Worm (Caenorhabditis elegans) whole organism, L2 larva: ENCODE data around the gene ints-5.

Experiments
- C34F6.9 ChIP-seq: fragments of 150-350 bp; optimal IDR thresholded peaks from 2 replicates; lab custom pipeline; 2014; ENCODE audit warnings: missing biosample characterization, missing genetic modification characterization
- F13H6.1 ChIP-seq: sonication (generic microtip); optimal IDR thresholded peaks from 2 replicates; lab custom pipeline; 2016; ENCODE audit warnings: missing genetic modification characterization, missing compliant biosample characterization
- Y55F3AM.14 ChIP-seq: fragments of 200-800 bp; sonication (Bioruptor generic); optimal IDR thresholded peaks from 2 replicates; lab custom pipeline; 2018; ENCODE audit warnings: mild to moderate bottlenecking, missing genetic modification characterization, missing compliant biosample characterization
- ZK546.5 ChIP-seq: sonication (generic microtip); optimal IDR thresholded peaks from 2 replicates; lab custom pipeline; 2017; ENCODE audit warnings: missing biosample characterization, missing genetic modification characterization
- aly-2 ChIP-seq: fragments of 150-350 bp; optimal IDR thresholded peaks from 2 replicates; lab custom pipeline; 2014; ENCODE audit warnings: missing biosample characterization, missing genetic modification characterization
- ceh-82 ChIP-seq: fragments of 150-350 bp; optimal IDR thresholded peaks from 2 replicates; lab custom pipeline; 2014; ENCODE audit warnings: missing biosample characterization, missing genetic modification characterization
- dmd-4 ChIP-seq: sonication (generic microtip); optimal IDR thresholded peaks from 2 replicates; lab custom pipeline; 2017; ENCODE audit warnings: missing biosample characterization, missing genetic modification characterization
- egl-27 ChIP-seq: sonication (generic microtip); optimal IDR thresholded peaks from 3 replicates; lab custom pipeline; 2017; ENCODE audit warnings: missing biosample characterization, missing genetic modification reagents, missing genetic modification characterization
- elt-1 ChIP-seq: fragments of 150-350 bp; optimal IDR thresholded peaks from 2 replicates; lab custom pipeline; 2014; ENCODE audit warnings: missing biosample characterization, missing genetic modification characterization
- elt-3 ChIP-seq: sonication (generic microtip); optimal IDR thresholded peaks from 2 replicates; lab custom pipeline; 2017; ENCODE audit warnings: missing biosample characterization, missing genetic modification characterization
- fos-1 ChIP-seq: fragments of 150-350 bp; optimal IDR thresholded peaks from 2 replicates; lab custom pipeline; 2014; ENCODE audit warnings: missing biosample characterization, missing genetic modification characterization
- gmeb-1 ChIP-seq: fragments of 150-350 bp; optimal IDR thresholded peaks from 2 replicates; lab custom pipeline; 2014; ENCODE audit warnings: missing biosample characterization, missing genetic modification characterization
- lin-11 ChIP-seq: fragments of 150-350 bp; sonication (generic microtip); optimal IDR thresholded peaks from 2 replicates; lab custom pipeline; 2014; ENCODE audit warnings: missing biosample characterization, missing genetic modification characterization, inconsistent platforms, mixed read lengths
- lin-13 ChIP-seq: fragments of 150-350 bp; optimal IDR thresholded peaks from 2 replicates; lab custom pipeline; 2014; ENCODE audit warnings: missing biosample characterization, missing genetic modification reagents, missing genetic modification characterization
- lin-39 ChIP-seq: fragments of 150-350 bp; optimal IDR thresholded peaks from 2 replicates; lab custom pipeline; 2014; ENCODE audit warnings: missing biosample characterization, missing genetic modification reagents, missing genetic modification characterization
- lsy-2 ChIP-seq, 2 experiments: fragments of 150-350 bp in 1 of 2; sonication (generic microtip) in 1 of 2; optimal IDR thresholded peaks; 2 replicates each; lab custom pipeline; 2014 to 2017; ENCODE audit warnings: missing biosample characterization in 2 of 2, missing genetic modification characterization in 2 of 2
- mab-5 ChIP-seq: fragments of 150-350 bp; optimal IDR thresholded peaks from 2 replicates; lab custom pipeline; 2014; ENCODE audit warnings: missing biosample characterization, missing genetic modification characterization
- mdl-1 ChIP-seq, 2 experiments: fragments of 150-350 bp in 1 of 2; sonication (generic microtip) in 1 of 2; optimal IDR thresholded peaks; 2 replicates each; lab custom pipeline; 2017; ENCODE audit warnings: missing biosample characterization in 2 of 2, missing genetic modification characterization in 2 of 2
- nhr-10 ChIP-seq: sonication (generic microtip); optimal IDR thresholded peaks from 2 replicates; lab custom pipeline; 2017; ENCODE audit warnings: missing biosample characterization, missing genetic modification characterization
- nhr-11 ChIP-seq: fragments of 150-350 bp; optimal IDR thresholded peaks from 2 replicates; lab custom pipeline; 2014; ENCODE audit warnings: missing biosample characterization, missing genetic modification characterization
- nhr-12 ChIP-seq: fragments of 150-350 bp; optimal IDR thresholded peaks from 2 replicates; lab custom pipeline; 2014; ENCODE audit warnings: missing biosample characterization, missing genetic modification characterization
- nhr-129 ChIP-seq: fragments of 150-350 bp; optimal IDR thresholded peaks from 2 replicates; lab custom pipeline; 2014; ENCODE audit warnings: missing biosample characterization, missing genetic modification characterization
- nhr-21 ChIP-seq: fragments of 150-350 bp; optimal IDR thresholded peaks from 2 replicates; lab custom pipeline; 2014; ENCODE audit warnings: missing biosample characterization, missing genetic modification characterization
- nhr-23 ChIP-seq: fragments of 150-350 bp; optimal IDR thresholded peaks from 2 replicates; lab custom pipeline; 2014; ENCODE audit warnings: missing biosample characterization, missing genetic modification reagents, missing genetic modification characterization
- nhr-25 ChIP-seq: fragments of 150-350 bp; sonication (generic microtip); optimal IDR thresholded peaks from 3 replicates; lab custom pipeline; 2014; ENCODE audit warnings: missing biosample characterization, missing genetic modification characterization
- nhr-77 ChIP-seq: fragments of 150-350 bp; optimal IDR thresholded peaks from 2 replicates; lab custom pipeline; 2014; ENCODE audit warnings: missing biosample characterization, missing genetic modification characterization
- skn-1 ChIP-seq: sonication (generic microtip); optimal IDR thresholded peaks from 2 replicates; lab custom pipeline; 2017; ENCODE audit warnings: missing biosample characterization, missing genetic modification characterization
- sma-9 ChIP-seq, 2 experiments: fragments of 150-350 bp in 1 of 2; sonication (generic microtip) in 1 of 2; optimal IDR thresholded peaks; 2 replicates each; lab custom pipeline; 2014 to 2016; ENCODE audit warnings: missing genetic modification characterization in 2 of 2, mild to moderate bottlenecking in 1 of 2, missing biosample characterization in 1 of 2, missing compliant biosample characterization in 1 of 2, missing genetic modification reagents in 1 of 2, moderate library complexity in 1 of 2
- snpc-4 ChIP-seq: fragments of 150-350 bp; optimal IDR thresholded peaks from 2 replicates; lab custom pipeline; 2014; ENCODE audit warnings: missing biosample characterization, missing genetic modification characterization
- unc-39 ChIP-seq: fragments of 150-350 bp; optimal IDR thresholded peaks from 2 replicates; lab custom pipeline; 2014; ENCODE audit warnings: missing biosample characterization, missing genetic modification characterization
- unc-55 ChIP-seq: fragments of 150-350 bp; sonication (generic microtip); optimal IDR thresholded peaks from 3 replicates; lab custom pipeline; 2014; ENCODE audit warnings: missing biosample characterization, missing genetic modification reagents, missing genetic modification characterization
- zag-1 ChIP-seq: fragments of 150-350 bp; optimal IDR thresholded peaks from 2 replicates; lab custom pipeline; 2014; ENCODE audit warnings: missing biosample characterization, missing genetic modification characterization
- ztf-1 ChIP-seq: fragments of 200-800 bp; sonication (Bioruptor generic); conservative IDR thresholded peaks from 2 replicates; pipeline ENCODE4 v1.3.6; 2022; ENCODE audit warnings: missing genetic modification characterization, missing compliant biosample characterization
- ztf-11 ChIP-seq: sonication (generic microtip); optimal IDR thresholded peaks from 2 replicates; lab custom pipeline; 2017; ENCODE audit warnings: missing biosample characterization, missing genetic modification characterization
- ztf-4 ChIP-seq: fragments of 150-350 bp; optimal IDR thresholded peaks from 2 replicates; lab custom pipeline; 2014; ENCODE audit warnings: missing biosample characterization, missing genetic modification characterization

The ints-5 gene

ce11 chrV:18490284-18490832 is 43.4 kb upstream of the ints-5 start:
- no peak for TF ChIP-seq nhr-77 (tag; lab: Kevin White, UChicago)
- TF ChIP-seq F13H6.1 (tag; lab: Kevin White, UChicago), result peak; percentile 6
- no peak for TF ChIP-seq sma-9 (GFP tag; optimal IDR thresholded peaks at IDR 0.05; lab: Kevin White, UChicago)
- TF ChIP-seq sma-9 (tag; optimal IDR thresholded peaks at IDR 0.05; lab: Kevin White, UChicago), result no peak
- TF ChIP-seq unc-39, result peak; percentile 31
- no peak for TF ChIP-seq fos-1 (tag; lab: Kevin White, UChicago)
- TF ChIP-seq ztf-1 (GFP tag; lab: Robert Waterston, UW), result no peak
- TF ChIP-seq zag-1 (tag; lab: Kevin White, UChicago), result peak; percentile 67
- TF ChIP-seq ztf-4, result no peak
- TF ChIP-seq aly-2 (tag; lab: Kevin White, UChicago), result no peak
- TF ChIP-seq unc-55, result peak; percentile 76
- TF ChIP-seq mdl-1 (tag; optimal IDR thresholded peaks at IDR 0.05; lab: Kevin White, UChicago), result peak in 1 of 2 experiments; percentile 55
- no peak for TF ChIP-seq Y55F3AM.14
- no peak for TF ChIP-seq ceh-82 (tag; lab: Kevin White, UChicago)
- peak; percentile 69 for TF ChIP-seq C34F6.9 (tag; lab: Kevin White, UChicago)
- peak in 1 of 2 experiments; percentile 64 for TF ChIP-seq lsy-2 (tag; optimal IDR thresholded peaks at IDR 0.05; lab: Kevin White, UChicago)
- TF ChIP-seq snpc-4 (tag; lab: Kevin White, UChicago), result peak; percentile 62
- peak; percentile 52 for TF ChIP-seq nhr-129 (tag; lab: Kevin White, UChicago)

- no peak for TF ChIP-seq mdl-1 (tag; optimal IDR thresholded peaks at IDR 0.05; lab: Kevin White, UChicago)
- no peak for TF ChIP-seq lin-39 (tag; lab: Kevin White, UChicago)
- no peak for TF ChIP-seq unc-39
- no peak for TF ChIP-seq nhr-11
- no peak for TF ChIP-seq sma-9 (GFP tag; optimal IDR thresholded peaks at IDR 0.05; lab: Kevin White, UChicago)
- no peak for TF ChIP-seq sma-9 (tag; optimal IDR thresholded peaks at IDR 0.05; lab: Kevin White, UChicago)
- TF ChIP-seq lsy-2 (tag; optimal IDR thresholded peaks at IDR 0.05; lab: Kevin White, UChicago), result no peak
- TF ChIP-seq unc-55, result no peak
- TF ChIP-seq nhr-10 (tag; lab: Kevin White, UChicago), result no peak
- TF ChIP-seq elt-1 (tag; lab: Kevin White, UChicago), result no peak
Measured at ce11 chrV:18491961-18492360, 41.8 kb upstream of the ints-5 start, which contains the start of gene slo-1. TSS of gene slo-1 (plus strand) at chrV:18492261.

ce11 chrV:18504610-18505009 is 29.1 kb upstream of the ints-5 start:
- TF ChIP-seq nhr-12 (no peak), nhr-23 (no peak), ztf-11 (tag; lab: Kevin White, UChicago) (no peak), sma-9 (GFP tag; optimal IDR thresholded peaks at IDR 0.05; lab: Kevin White, UChicago) (no peak), sma-9 (tag; optimal IDR thresholded peaks at IDR 0.05; lab: Kevin White, UChicago) (no peak), ZK546.5 (tag; lab: Kevin White, UChicago) (no peak), skn-1 (tag; lab: Kevin White, UChicago) (no peak), egl-27 (tag; lab: Kevin White, UChicago) (no peak), nhr-25 (tag; lab: Kevin White, UChicago) (no peak), elt-3 (no peak), lin-11 (tag; lab: Kevin White, UChicago) (no peak), snpc-4 (tag; lab: Kevin White, UChicago) (no peak), lin-39 (tag; lab: Kevin White, UChicago) (no peak), gmeb-1 (tag; lab: Kevin White, UChicago) (no peak), unc-55 (no peak), Y55F3AM.14 (no peak), elt-1 (tag; lab: Kevin White, UChicago) (no peak), nhr-11 (no peak), zag-1 (tag; lab: Kevin White, UChicago) (no peak), mab-5 (tag; lab: Kevin White, UChicago) (no peak), unc-39 (no peak)

ce11 chrV:18506772-18507171 is 27.0 kb upstream of the ints-5 start:
- TF ChIP-seq lin-13 (GFP tag; lab: Kevin White, UChicago) (no peak), nhr-21 (tag; lab: Kevin White, UChicago) (no peak), nhr-77 (tag; lab: Kevin White, UChicago) (no peak), dmd-4 (no peak), aly-2 (tag; lab: Kevin White, UChicago) (no peak)
